Worm (Caenorhabditis elegans) whole organism, L4 larva: Measurements from ENCODE around the gene rer-1.
A peak's percentile ranks its signal among the peaks of the same experiment; 100 is the strongest.

Source experiments
- F37D6.2 ChIP-seq: sonication (generic microtip); optimal IDR thresholded peaks from 2 replicates; lab custom pipeline; 2016; ENCODE audit warnings: mild to moderate bottlenecking, missing genetic modification characterization, missing compliant biosample characterization
- R02D3.7 ChIP-seq: fragments of 150-350 bp; sonication (generic microtip); optimal IDR thresholded peaks from 3 replicates; lab custom pipeline; 2014; ENCODE audit warnings: missing biosample characterization, missing genetic modification characterization
- T20F7.1 ChIP-seq: fragments of 200-800 bp; sonication (Bioruptor generic); optimal IDR thresholded peaks from 2 replicates; lab custom pipeline; 2018; ENCODE audit warnings: mild to moderate bottlenecking, missing genetic modification characterization, missing compliant biosample characterization
- T26A8.4 ChIP-seq: fragments of 200-800 bp; sonication (Bioruptor generic); IDR thresholded peaks from 2 replicates; pipeline ENCODE4 v1.3.6; 2022; ENCODE audit warnings: missing genetic modification characterization, missing compliant biosample characterization
- Y105C5A.15 ChIP-seq: fragments of 200-800 bp; sonication (Bioruptor generic); IDR thresholded peaks from 2 replicates; pipeline ENCODE4 v1.3.6; 2022; ENCODE audit warnings: missing genetic modification characterization, missing compliant biosample characterization
- Y75B8A.6 ChIP-seq: fragments of 200-800 bp; sonication (Bioruptor generic); IDR thresholded peaks from 2 replicates; pipeline ENCODE4 v1.3.6; 2022; ENCODE audit warnings: missing genetic modification reagents, missing genetic modification characterization, missing compliant biosample characterization
- ZK546.5 ChIP-seq, 2 experiments: sonication (generic microtip); optimal IDR thresholded peaks; 2 replicates each; lab custom pipeline; 2017; ENCODE audit warnings: missing biosample characterization in 2 of 2, missing genetic modification characterization in 2 of 2
- aha-1 ChIP-seq: fragments of 150-350 bp; peaks from one replicate; lab custom pipeline; 2014; ENCODE audit warnings: missing biosample characterization, missing genetic modification characterization
- ama-1 ChIP-seq: fragments of 150-350 bp; optimal IDR thresholded peaks from 2 replicates; lab custom pipeline; 2014; ENCODE audit warnings: inconsistent platforms, mixed read lengths
- arid-1 ChIP-seq: fragments of 200-800 bp; sonication (Bioruptor generic); conservative IDR thresholded peaks from 2 replicates; pipeline ENCODE4 v1.3.6; 2022; ENCODE audit warnings: missing genetic modification reagents, missing genetic modification characterization, missing compliant biosample characterization
- ceh-20 ChIP-seq: fragments of 200-800 bp; sonication (Bioruptor generic); IDR thresholded peaks from 2 replicates; pipeline ENCODE4 v1.3.6; 2022; ENCODE audit warnings: missing genetic modification reagents, missing genetic modification characterization, missing compliant biosample characterization
- ceh-28 ChIP-seq: fragments of 150-350 bp; optimal IDR thresholded peaks from 2 replicates; lab custom pipeline; 2014; ENCODE audit warnings: missing biosample characterization, missing genetic modification reagents, missing genetic modification characterization
- ceh-44 ChIP-seq: fragments of 200-800 bp; sonication (Bioruptor generic); IDR thresholded peaks from 2 replicates; pipeline ENCODE4 v1.3.6; 2022; ENCODE audit warnings: missing genetic modification reagents, missing genetic modification characterization, missing compliant biosample characterization
- ctbp-1 ChIP-seq: fragments of 200-800 bp; sonication (Bioruptor generic); IDR thresholded peaks from 2 replicates; pipeline ENCODE4 v1.3.6; 2022; ENCODE audit warnings: missing genetic modification reagents, missing genetic modification characterization, missing compliant biosample characterization
- daf-12 ChIP-seq: fragments of 150-350 bp; optimal IDR thresholded peaks from 2 replicates; lab custom pipeline; 2014; ENCODE audit warnings: missing biosample characterization, missing genetic modification reagents, missing genetic modification characterization
- daf-16 ChIP-seq, 3 experiments: sonication (generic microtip); optimal IDR thresholded peaks; 2 replicates each; lab custom pipeline; 2016 to 2017; ENCODE audit warnings: missing genetic modification characterization in 3 of 3, missing genetic modification reagents in 3 of 3, mild to moderate bottlenecking in 2 of 3, missing compliant biosample characterization in 2 of 3, missing biosample characterization in 1 of 3, moderate library complexity in 1 of 3
- daf-19 ChIP-seq: fragments of 200-800 bp; sonication (Bioruptor generic); conservative IDR thresholded peaks from 2 replicates; pipeline ENCODE4 v1.3.6; 2022; ENCODE audit warnings: missing genetic modification characterization, missing compliant biosample characterization
- dpl-1 ChIP-seq: fragments of 150-350 bp; optimal IDR thresholded peaks from 2 replicates; lab custom pipeline; 2014; ENCODE audit warnings: missing biosample characterization, missing genetic modification reagents, missing genetic modification characterization
- dve-1 ChIP-seq: sonication (generic microtip); optimal IDR thresholded peaks from 2 replicates; lab custom pipeline; 2017; ENCODE audit warnings: antibody characterized with exemption, mild to moderate bottlenecking, missing genetic modification characterization, missing compliant biosample characterization; ENCODE audit not compliant: insufficient read depth
- egl-27 ChIP-seq: sonication (generic microtip); optimal IDR thresholded peaks from 3 replicates; lab custom pipeline; 2017; ENCODE audit warnings: missing biosample characterization, missing genetic modification reagents, missing genetic modification characterization
- fkh-10 ChIP-seq: fragments of 150-350 bp; optimal IDR thresholded peaks from 2 replicates; lab custom pipeline; 2014; ENCODE audit warnings: missing biosample characterization, missing genetic modification reagents, missing genetic modification characterization
- hif-1 ChIP-seq, 2 experiments: sonication (generic microtip); optimal IDR thresholded peaks; 2 replicates each; lab custom pipeline; 2016 to 2017; ENCODE audit warnings: missing compliant biosample characterization in 2 of 2, missing genetic modification characterization in 2 of 2, missing genetic modification reagents in 2 of 2, missing genotype in 2 of 2, mild to moderate bottlenecking in 1 of 2
- lin-1 ChIP-seq: fragments of 200-800 bp; sonication (Bioruptor generic); IDR thresholded peaks from 2 replicates; pipeline ENCODE4 v1.3.6; 2022; ENCODE audit warnings: missing genetic modification reagents, missing genetic modification characterization, missing compliant biosample characterization
- lin-29 ChIP-seq: fragments of 200-800 bp; sonication (Bioruptor generic); IDR thresholded peaks from 2 replicates; pipeline ENCODE4 v1.3.6; 2022; ENCODE audit warnings: missing genetic modification reagents, missing genetic modification characterization, missing compliant biosample characterization
- lsy-2 ChIP-seq, 2 experiments: fragments of 150-350 bp in 1 of 2; sonication (generic microtip) in 1 of 2; optimal IDR thresholded peaks; 2 replicates each; lab custom pipeline; 2014 to 2017; ENCODE audit warnings: missing biosample characterization in 2 of 2, missing genetic modification characterization in 2 of 2
- madf-9 ChIP-seq: fragments of 200-800 bp; sonication (Bioruptor generic); conservative IDR thresholded peaks from 2 replicates; pipeline ENCODE4 v1.3.6; 2022; ENCODE audit warnings: missing genetic modification reagents, missing genetic modification characterization, missing compliant biosample characterization
- mes-2 ChIP-seq: sonication (generic microtip); optimal IDR thresholded peaks from 2 replicates; lab custom pipeline; 2016; ENCODE audit warnings: missing genotype, mild to moderate bottlenecking, missing genetic modification characterization, missing compliant biosample characterization; ENCODE audit not compliant: poor library complexity, severe bottlenecking
- nhr-10 ChIP-seq: fragments of 150-350 bp; optimal IDR thresholded peaks from 2 replicates; lab custom pipeline; 2014; ENCODE audit warnings: missing biosample characterization, missing genetic modification characterization
- nhr-102 ChIP-seq: sonication (generic microtip); optimal IDR thresholded peaks from 2 replicates; lab custom pipeline; 2016; ENCODE audit warnings: mild to moderate bottlenecking, missing genetic modification characterization, moderate library complexity, missing compliant biosample characterization
- nhr-28 ChIP-seq: fragments of 150-350 bp; optimal IDR thresholded peaks from 2 replicates; lab custom pipeline; 2014; ENCODE audit warnings: missing biosample characterization, missing genetic modification characterization
- nhr-41 ChIP-seq: fragments of 200-800 bp; sonication (Bioruptor generic); IDR thresholded peaks from 2 replicates; pipeline ENCODE4 v1.3.6; 2022; ENCODE audit warnings: missing genetic modification reagents, missing genetic modification characterization, missing compliant biosample characterization
- nhr-6 ChIP-seq: fragments of 150-350 bp; optimal IDR thresholded peaks from 2 replicates; lab custom pipeline; 2014; ENCODE audit warnings: missing biosample characterization, missing genetic modification characterization
- pha-4 ChIP-seq, 2 experiments: fragments of 150-350 bp in 1 of 2; fragments of 200-800 bp in 1 of 2; sonication (Bioruptor generic) in 1 of 2; IDR thresholded peaks in 1 of 2; optimal IDR thresholded peaks in 1 of 2; 2 replicates each; pipeline versions ENCODE4 v1.3.6 to Lab custom; 2014 to 2022; ENCODE audit warnings: missing genetic modification characterization in 2 of 2, missing genetic modification reagents in 2 of 2, missing biosample characterization in 1 of 2, missing compliant biosample characterization in 1 of 2
- rbr-2 ChIP-seq: sonication (generic microtip); optimal IDR thresholded peaks from 2 replicates; lab custom pipeline; 2016; ENCODE audit warnings: missing genotype, missing genetic modification characterization, missing compliant biosample characterization
- saeg-2 ChIP-seq: fragments of 200-800 bp; sonication (Bioruptor generic); IDR thresholded peaks from 2 replicates; pipeline ENCODE4 v1.3.6; 2022; ENCODE audit warnings: missing genetic modification reagents, missing genetic modification characterization, missing compliant biosample characterization
- sdz-12 ChIP-seq: fragments of 200-800 bp; sonication (Bioruptor generic); optimal IDR thresholded peaks from 2 replicates; lab custom pipeline; 2018; ENCODE audit warnings: mild to moderate bottlenecking, missing genetic modification characterization, missing compliant biosample characterization
- set-16 ChIP-seq: fragments of 200-800 bp; sonication (Bioruptor generic); IDR thresholded peaks from 2 replicates; pipeline ENCODE4 v1.3.6; 2022; ENCODE audit warnings: missing genetic modification reagents, missing genetic modification characterization, missing compliant biosample characterization
- snpc-4 ChIP-seq: fragments of 150-350 bp; optimal IDR thresholded peaks from 2 replicates; lab custom pipeline; 2014; ENCODE audit warnings: missing biosample characterization, missing genetic modification characterization
- tra-1 ChIP-seq: fragments of 200-800 bp; sonication (Bioruptor generic); IDR thresholded peaks from 2 replicates; pipeline ENCODE4 v1.3.6; 2022; ENCODE audit warnings: missing genetic modification reagents, missing genetic modification characterization, missing compliant biosample characterization
- unc-130 ChIP-seq: sonication (generic microtip); optimal IDR thresholded peaks from 2 replicates; lab custom pipeline; 2016; ENCODE audit warnings: missing genetic modification reagents, missing genetic modification characterization, missing compliant biosample characterization
- unc-62 ChIP-seq, 3 experiments: fragments of 150-350 bp in 1 of 3; sonication (generic microtip); optimal IDR thresholded peaks in 2 of 3; peaks in 1 of 3; 1 replicate in 1 of 3; 2 replicates in 2 of 3; lab custom pipeline; 2014 to 2017; ENCODE audit warnings: missing biosample characterization in 3 of 3, missing genetic modification characterization in 3 of 3, missing genetic modification reagents in 3 of 3, missing genotype in 1 of 3
- zag-1 ChIP-seq: fragments of 150-350 bp; optimal IDR thresholded peaks from 2 replicates; lab custom pipeline; 2014; ENCODE audit warnings: missing biosample characterization, missing genetic modification characterization
- zfp-2 ChIP-seq: sonication (generic microtip); optimal IDR thresholded peaks from 2 replicates; lab custom pipeline; 2016; ENCODE audit warnings: mild to moderate bottlenecking, missing genetic modification characterization, missing compliant biosample characterization
- zip-11 ChIP-seq: fragments of 200-800 bp; sonication (Bioruptor generic); IDR thresholded peaks from 2 replicates; pipeline ENCODE4 v1.3.6; 2022; ENCODE audit warnings: missing genetic modification characterization, missing compliant biosample characterization
- ztf-11 ChIP-seq: fragments of 150-350 bp; optimal IDR thresholded peaks from 2 replicates; lab custom pipeline; 2014; ENCODE audit warnings: missing biosample characterization, missing genetic modification characterization

Gene rer-1

ce11 chrII:8810679-8811413 lies at the start of gene rer-1, which contains the start of gene F46C5.9:
Gene rer-1, plus strand, starts transcription at chrII:8811370.
Gene F46C5.9, minus strand, starts transcription at chrII:8810729.
- TF ChIP-seq Y75B8A.6 (GFP tag; lab: Robert Waterston, UW) (no peak), lsy-2 (tag; optimal IDR thresholded peaks at IDR 0.05; lab: Kevin White, UChicago) (peak in 1 of 2 experiments; percentile 75), daf-16 (GFP tag; optimal IDR thresholded peaks at IDR 0.05; lab: Kevin White, UChicago) (no peak), daf-16 (tag; optimal IDR thresholded peaks at IDR 0.05; lab: Kevin White, UChicago) (peak; percentile 30), set-16 (GFP tag; lab: Robert Waterston, UW) (no peak), zip-11 (GFP tag; lab: Robert Waterston, UW) (no peak), lin-1 (GFP tag; lab: Robert Waterston, UW) (no peak), arid-1 (no peak), nhr-6 (tag; lab: Kevin White, UChicago) (peak; percentile 5), unc-62 (GFP tag; optimal IDR thresholded peaks at IDR 0.05 in 1 of 2; lab: Kevin White, UChicago) (no peak), unc-62 (tag; optimal IDR thresholded peaks at IDR 0.05; lab: Kevin White, UChicago) (no peak), madf-9 (GFP tag; lab: Robert Waterston, UW) (no peak), sdz-12 (no peak), ceh-28 (tag; lab: Kevin White, UChicago) (no peak), Y105C5A.15 (GFP tag; lab: Robert Waterston, UW) (no peak), dpl-1 (GFP tag; lab: Kevin White, UChicago) (peak; percentile 27), T20F7.1 (peak; percentile 33), ceh-44 (GFP tag; lab: Robert Waterston, UW) (no peak), zag-1 (tag; lab: Kevin White, UChicago) (no peak), nhr-28 (tag; lab: Kevin White, UChicago) (peak; percentile 7), F37D6.2 (tag; lab: Kevin White, UChicago) (no peak), snpc-4 (no peak), nhr-102 (no peak), T26A8.4 (GFP tag; lab: Robert Waterston, UW) (no peak), ama-1 (lab: Kevin White, UChicago) (no peak), hif-1 (tag; optimal IDR thresholded peaks at IDR 0.05; lab: Kevin White, UChicago) (peak in 1 of 2 experiments; percentile 7), aha-1 (tag; lab: Kevin White, UChicago) (peak; percentile 55), dve-1 (tag; lab: Kevin White, UChicago) (peak; percentile 11), fkh-10 (no peak), saeg-2 (GFP tag; lab: Robert Waterston, UW) (no peak), rbr-2 (tag; lab: Kevin White, UChicago) (peak; percentile 32), mes-2 (tag; lab: Kevin White, UChicago) (peak; percentile 26), egl-27 (no peak), nhr-10 (tag; lab: Kevin White, UChicago) (no peak), ztf-11 (tag; lab: Kevin White, UChicago) (no peak), R02D3.7 (tag; lab: Kevin White, UChicago) (no peak), unc-130 (GFP tag; lab: Kevin White, UChicago) (no peak), daf-12 (tag; lab: Kevin White, UChicago) (no peak), tra-1 (no peak), pha-4 (GFP tag; IDR thresholded peaks at IDR 0.05; lab: Robert Waterston, UW) (no peak), pha-4 (tag; optimal IDR thresholded peaks at IDR 0.05; lab: Kevin White, UChicago) (peak; percentile 75), ZK546.5 (tag; optimal IDR thresholded peaks at IDR 0.05; lab: Kevin White, UChicago) (no peak), daf-19 (GFP tag; lab: Robert Waterston, UW) (no peak), nhr-41 (no peak), ceh-20 (GFP tag; lab: Robert Waterston, UW) (no peak), zfp-2 (no peak), lin-29 (GFP tag; lab: Robert Waterston, UW) (no peak), ctbp-1 (GFP tag; lab: Robert Waterston, UW) (no peak)
